Worm (Caenorhabditis elegans): ENCODE measurements around the gene str-228.

ce11 chrV:3538307-3538706 lies 28.3 kb downstream of the str-228 start, which contains the start of gene nhr-93:
- TF ChIP-seq him-1 (tag; optimal IDR thresholded peaks at IDR 0.05) (no peak), dao-5 (tag; optimal IDR thresholded peaks at IDR 0.05) (no peak), W03F9.2 (tag; optimal IDR thresholded peaks at IDR 0.05) (no peak)
